Worm (Caenorhabditis elegans) whole organism, young adult: ENCODE results near the gene C07D10.5.

Source experiments
- D2030.7 ChIP-seq: fragments of 200-800 bp; sonication (Bioruptor generic); IDR thresholded peaks from 2 replicates; pipeline ENCODE4 v1.3.6; 2022; ENCODE audit warnings: missing genetic modification reagents, missing genetic modification characterization, missing compliant biosample characterization
- F39B2.1 ChIP-seq: fragments of 200-800 bp; sonication (Bioruptor generic); IDR thresholded peaks from 2 replicates; pipeline ENCODE4 v1.3.6; 2022; ENCODE audit warnings: missing genetic modification reagents, missing genetic modification characterization, missing compliant biosample characterization
- bed-1 ChIP-seq: fragments of 200-800 bp; sonication (Bioruptor generic); IDR thresholded peaks from 2 replicates; pipeline ENCODE4 v1.3.6; 2022; ENCODE audit warnings: missing genetic modification reagents, missing genetic modification characterization, missing compliant biosample characterization
- chd-7 ChIP-seq: sonication (generic microtip); optimal IDR thresholded peaks from 2 replicates; lab custom pipeline; 2016; ENCODE audit warnings: mild to moderate bottlenecking, missing genetic modification characterization, moderate library complexity, missing compliant biosample characterization
- dpl-1 ChIP-seq: fragments of 150-350 bp; optimal IDR thresholded peaks from 2 replicates; lab custom pipeline; 2014; ENCODE audit warnings: missing biosample characterization, missing genetic modification reagents, missing genetic modification characterization
- egl-18 ChIP-seq: fragments of 200-800 bp; sonication (Bioruptor generic); IDR thresholded peaks from 2 replicates; pipeline ENCODE4 v1.3.6; 2022; ENCODE audit warnings: missing genetic modification reagents, missing genetic modification characterization, missing compliant biosample characterization
- snpc-4 ChIP-seq, 5 experiments: fragments of 150-350 bp in 1 of 5; sonication (generic microtip) in 4 of 5; optimal IDR thresholded peaks; 2 replicates each; lab custom pipeline; 2014 to 2018; ENCODE audit warnings: missing genetic modification characterization in 5 of 5, missing biosample characterization in 3 of 5, antibody characterized with exemption in 2 of 5, mild to moderate bottlenecking in 2 of 5, missing compliant biosample characterization in 2 of 5, missing genotype in 2 of 5, moderate library complexity in 2 of 5, missing genetic modification reagents in 1 of 5
- ztf-18 ChIP-seq: sonication (generic microtip); optimal IDR thresholded peaks from 2 replicates; lab custom pipeline; 2016; ENCODE audit warnings: missing genotype, mild to moderate bottlenecking, missing genetic modification characterization, missing compliant biosample characterization

- TF ChIP-seq F39B2.1 (no peak), snpc-4 (GFP tag; optimal IDR thresholded peaks at IDR 0.05; lab: Kevin White, UChicago) (no peak), snpc-4 (tag; optimal IDR thresholded peaks at IDR 0.05; lab: Kevin White, UChicago) (peak in 2 of 4 experiments; percentile 8 to 18), bed-1 (GFP tag; lab: Robert Waterston, UW) (no peak), chd-7 (tag; lab: Kevin White, UChicago) (no peak), ztf-18 (tag; lab: Kevin White, UChicago) (no peak), D2030.7 (no peak), egl-18 (GFP tag; lab: Robert Waterston, UW) (no peak), dpl-1 (GFP tag; lab: Kevin White, UChicago) (no peak)
Measured at ce11 chrII:7397273-7397840, 16.0 kb downstream of the C07D10.5 start.
